Worm (Caenorhabditis elegans): ENCODE results near the gene tut-2.

ce11 chrV:10630497-10630896 is 27.5 kb upstream of the tut-2 start:
- TF ChIP-seq snpc-4 (tag; optimal IDR thresholded peaks at IDR 0.05) (no peak), ZK546.5 (tag; optimal IDR thresholded peaks at IDR 0.05) (no peak), dmd-4 (tag; optimal IDR thresholded peaks at IDR 0.05) (no peak), nhr-25 (tag; optimal IDR thresholded peaks at IDR 0.05) (no peak), mab-5 (tag; optimal IDR thresholded peaks at IDR 0.05) (no peak), elt-1 (tag; optimal IDR thresholded peaks at IDR 0.05) (no peak), nhr-12 (tag; optimal IDR thresholded peaks at IDR 0.05) (no peak), nhr-237 (tag; optimal IDR thresholded peaks at IDR 0.05) (no peak), skn-1 (tag; optimal IDR thresholded peaks at IDR 0.05) (no peak), peb-1 (tag; optimal IDR thresholded peaks at IDR 0.05) (no peak), ama-1 (optimal IDR thresholded peaks at IDR 0.05) (no peak), unc-62 (GFP tag; optimal IDR thresholded peaks at IDR 0.05) (no peak), zag-1 (tag; optimal IDR thresholded peaks at IDR 0.05) (no peak), egl-27 (tag; optimal IDR thresholded peaks at IDR 0.05) (no peak)
